Worm (Caenorhabditis elegans): ENCODE data around the gene clc-6.

clc-6 gene

ce11 chrV:11220415-11220814 lies 24.4 kb upstream of the clc-6 start:
- TF ChIP-seq lim-6 (tag; optimal IDR thresholded peaks at IDR 0.05), result no peak
- TF ChIP-seq elt-2 (tag; optimal IDR thresholded peaks at IDR 0.05), result peak; percentile 24
- no peak for TF ChIP-seq pag-3 (tag; optimal IDR thresholded peaks at IDR 0.05; ENCODE audit: borderline replicate concordance)
- no peak for TF ChIP-seq gmeb-2 (tag; optimal IDR thresholded peaks at IDR 0.05)
- TF ChIP-seq sdc-2 (tag; optimal IDR thresholded peaks at IDR 0.05), result no peak

ce11 chrV:11217394-11217793 lies 21.4 kb upstream of the clc-6 start, which contains the start of gene cyp-29A2:
Gene cyp-29A2, plus strand, starts transcription at chrV:11217583.
- TF ChIP-seq ceh-34 (tag; optimal IDR thresholded peaks at IDR 0.05), result no peak
- no peak for TF ChIP-seq fkh-6 (tag; optimal IDR thresholded peaks at IDR 0.05)
- no peak for TF ChIP-seq sox-4 (tag; optimal IDR thresholded peaks at IDR 0.05)
- no peak for TF ChIP-seq lin-11 (tag; optimal IDR thresholded peaks at IDR 0.05)
- no peak for TF ChIP-seq ama-1 (optimal IDR thresholded peaks at IDR 0.05)
- TF ChIP-seq unc-55 (GFP tag; optimal IDR thresholded peaks at IDR 0.05), result no peak
- no peak for TF ChIP-seq ceh-18 (tag; optimal IDR thresholded peaks at IDR 0.05)

- no peak for TF ChIP-seq pat-9 (tag; optimal IDR thresholded peaks at IDR 0.05)
- no peak for TF ChIP-seq C08G9.2 (tag; optimal IDR thresholded peaks at IDR 0.05)
- no peak for TF ChIP-seq zip-5 (tag; optimal IDR thresholded peaks at IDR 0.05)
- TF ChIP-seq ahr-1 (tag; optimal IDR thresholded peaks at IDR 0.05), result no peak
- no peak for TF ChIP-seq hlh-8 (tag; optimal IDR thresholded peaks at IDR 0.05)
- no peak for TF ChIP-seq fax-1 (tag; optimal IDR thresholded peaks at IDR 0.05)
- TF ChIP-seq syd-9 (tag; optimal IDR thresholded peaks at IDR 0.05), result no peak
- no peak for TF ChIP-seq gmeb-2 (tag; optimal IDR thresholded peaks at IDR 0.05)
- no peak for TF ChIP-seq unc-86 (tag; optimal IDR thresholded peaks at IDR 0.05)
- TF ChIP-seq nhr-232 (tag; optimal IDR thresholded peaks at IDR 0.05), result no peak
- TF ChIP-seq ceh-24 (tag; optimal IDR thresholded peaks at IDR 0.05), result no peak
- TF ChIP-seq hlh-13 (GFP tag; optimal IDR thresholded peaks at IDR 0.05), result no peak
- no peak for TF ChIP-seq hlh-6 (tag; optimal IDR thresholded peaks at IDR 0.05)
- TF ChIP-seq hlh-15 (tag; optimal IDR thresholded peaks at IDR 0.05), result no peak
- TF ChIP-seq fkh-6 (tag; optimal IDR thresholded peaks at IDR 0.05), result no peak
- TF ChIP-seq sox-2 (GFP tag; IDR thresholded peaks at IDR 0.05), result no peak
These were observed 20.1 kb upstream of the clc-6 start for ce11 chrV:11216137-11216536.

DNA sequence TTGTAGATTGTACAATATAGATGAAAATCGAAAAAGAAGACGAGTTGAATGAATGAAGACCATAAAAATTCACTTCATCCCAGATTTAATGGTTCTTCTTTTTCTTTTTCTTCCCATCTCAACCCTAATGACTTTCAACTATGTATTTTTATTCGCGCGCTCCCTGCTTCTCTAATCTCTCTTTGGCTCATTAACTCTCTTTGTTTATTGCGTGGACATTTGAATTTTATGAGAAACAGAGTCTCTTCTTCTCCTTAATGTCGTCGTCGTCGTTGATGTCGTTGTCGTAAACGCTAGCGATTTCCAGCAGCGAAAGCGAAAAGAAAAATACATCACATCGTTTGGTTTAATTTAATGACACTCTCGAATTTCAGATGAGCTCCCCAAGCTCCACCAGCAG lies 18.6 kb upstream of the clc-6 start:
- TF ChIP-seq rnt-1 (tag; optimal IDR thresholded peaks at IDR 0.05), result no peak
- no peak for TF ChIP-seq ceh-24 (tag; optimal IDR thresholded peaks at IDR 0.05)
- no peak for TF ChIP-seq unc-55 (GFP tag; optimal IDR thresholded peaks at IDR 0.05)
- TF ChIP-seq hlh-6 (tag; optimal IDR thresholded peaks at IDR 0.05), result no peak
- no peak for TF ChIP-seq pax-1 (tag; optimal IDR thresholded peaks at IDR 0.05)

DNA sequence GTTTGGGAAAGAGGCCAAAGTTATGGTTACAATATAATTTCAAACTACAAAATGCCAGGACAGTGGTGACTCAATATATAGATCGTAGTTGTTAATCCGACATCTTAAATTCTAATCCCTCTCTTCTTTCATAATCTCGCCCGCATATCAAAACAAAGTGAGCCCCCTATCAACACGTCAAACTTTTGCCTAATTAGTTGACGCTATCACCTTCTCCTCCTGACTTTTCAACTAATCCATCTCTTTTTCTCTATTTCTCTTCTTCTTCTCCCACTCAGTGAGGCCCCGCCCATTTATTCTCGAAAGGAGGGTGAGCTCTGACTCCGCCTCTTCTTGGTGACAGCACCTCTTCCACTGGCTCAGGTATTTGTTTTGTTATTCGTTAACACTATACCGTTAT lies 15.3 kb upstream of the clc-6 start:
- TF ChIP-seq zip-5 (tag; optimal IDR thresholded peaks at IDR 0.05), result no peak
- TF ChIP-seq Y22D7AL.16 (tag; optimal IDR thresholded peaks at IDR 0.05), result no peak
- TF ChIP-seq nfya-1 (tag; optimal IDR thresholded peaks at IDR 0.05), result no peak
- no peak for TF ChIP-seq ztf-16 (tag; optimal IDR thresholded peaks at IDR 0.05)

ce11 chrV:11209452-11210188 lies 13.6 kb upstream of the clc-6 start:
- TF ChIP-seq lim-6 (tag; optimal IDR thresholded peaks at IDR 0.05) (no peak), ceh-30 (tag; optimal IDR thresholded peaks at IDR 0.05) (no peak), fkh-6 (tag; optimal IDR thresholded peaks at IDR 0.05) (no peak), sox-2 (GFP tag; IDR thresholded peaks at IDR 0.05) (no peak), ceh-18 (tag; optimal IDR thresholded peaks at IDR 0.05) (no peak), C38D4.7 (GFP tag; optimal IDR thresholded peaks at IDR 0.05) (no peak), ama-1 (optimal IDR thresholded peaks at IDR 0.05) (no peak), pha-2 (tag; optimal IDR thresholded peaks at IDR 0.05) (no peak), pat-9 (tag; optimal IDR thresholded peaks at IDR 0.05) (no peak), unc-42 (tag; optimal IDR thresholded peaks at IDR 0.05) (no peak)
